Worm (Caenorhabditis elegans) whole organism, early embryonic: ENCODE results near the gene F08C6.18.

Experiments used
- B0310.2 ChIP-seq: sonication (generic microtip); optimal IDR thresholded peaks from 2 replicates; lab custom pipeline; 2016; ENCODE audit warnings: mild to moderate bottlenecking, missing genetic modification characterization, missing compliant biosample characterization
- F13C5.2 ChIP-seq: sonication (generic microtip); optimal IDR thresholded peaks from 2 replicates; lab custom pipeline; 2017; ENCODE audit warnings: mild to moderate bottlenecking, missing genetic modification characterization, inconsistent platforms, missing compliant biosample characterization
- aly-1 ChIP-seq: sonication (generic microtip); optimal IDR thresholded peaks from 2 replicates; lab custom pipeline; 2016; ENCODE audit warnings: missing genetic modification characterization, missing compliant biosample characterization
- ama-1 ChIP-seq: fragments of 150-350 bp; optimal IDR thresholded peaks from 2 replicates; lab custom pipeline; 2014
- ceh-13 ChIP-seq: fragments of 200-800 bp; sonication (Bioruptor generic); optimal IDR thresholded peaks from 2 replicates; lab custom pipeline; 2018; ENCODE audit warnings: mild to moderate bottlenecking, missing genetic modification characterization, missing compliant biosample characterization
- ceh-36 ChIP-seq: sonication (generic microtip); optimal IDR thresholded peaks from 2 replicates; lab custom pipeline; 2016; ENCODE audit warnings: missing genetic modification characterization, inconsistent platforms, missing compliant biosample characterization
- ets-7 ChIP-seq: sonication (generic microtip); optimal IDR thresholded peaks from 2 replicates; lab custom pipeline; 2016; ENCODE audit warnings: missing genotype, missing genetic modification characterization, missing compliant biosample characterization
- flt-1 ChIP-seq: fragments of 200-800 bp; sonication (Bioruptor generic); IDR thresholded peaks from 2 replicates; pipeline ENCODE4 v1.3.6; 2022; ENCODE audit warnings: missing genetic modification characterization, missing compliant biosample characterization
- hmbx-1 ChIP-seq: sonication (generic microtip); optimal IDR thresholded peaks from 2 replicates; lab custom pipeline; 2016; ENCODE audit warnings: mild to moderate bottlenecking, missing genetic modification characterization, missing compliant biosample characterization
- hmg-4 ChIP-seq: fragments of 200-800 bp; sonication (Bioruptor generic); optimal IDR thresholded peaks from 2 replicates; lab custom pipeline; 2018; ENCODE audit warnings: mild to moderate bottlenecking, missing genetic modification characterization, missing compliant biosample characterization
- hnd-1 ChIP-seq: sonication (generic microtip); optimal IDR thresholded peaks from 2 replicates; lab custom pipeline; 2016; ENCODE audit warnings: missing genetic modification characterization, missing compliant biosample characterization
- pes-1 ChIP-seq: fragments of 200-800 bp; sonication (Bioruptor generic); IDR thresholded peaks from 2 replicates; pipeline ENCODE4 v1.3.6; 2022; ENCODE audit warnings: missing genetic modification reagents, missing genetic modification characterization, missing compliant biosample characterization
- scrt-1 ChIP-seq: fragments of 200-800 bp; sonication (Bioruptor generic); IDR thresholded peaks from 2 replicates; pipeline ENCODE4 v1.3.6; 2022; ENCODE audit warnings: missing genetic modification characterization, missing compliant biosample characterization
- sea-1 ChIP-seq: fragments of 200-800 bp; sonication (Bioruptor generic); conservative IDR thresholded peaks from 2 replicates; pipeline ENCODE4 v1.3.6; 2022; ENCODE audit warnings: missing genetic modification characterization, missing compliant biosample characterization
- tbx-11 ChIP-seq: fragments of 200-800 bp; sonication (Bioruptor generic); IDR thresholded peaks from 2 replicates; pipeline ENCODE4 v1.3.6; 2022; ENCODE audit warnings: missing genetic modification characterization, missing compliant biosample characterization
- tbx-37 ChIP-seq: fragments of 200-800 bp; sonication (Bioruptor generic); conservative IDR thresholded peaks from 2 replicates; pipeline ENCODE4 v1.3.6; 2022; ENCODE audit warnings: missing genetic modification reagents, missing genetic modification characterization, missing compliant biosample characterization
- tra-4 ChIP-seq: sonication (generic microtip); optimal IDR thresholded peaks from 2 replicates; lab custom pipeline; 2017; ENCODE audit warnings: missing genetic modification characterization, missing compliant biosample characterization

F08C6.18 gene

ce11 chrX:7536869-7537268 lies 36.6 kb downstream of the F08C6.18 start:
- TF ChIP-seq F13C5.2 (tag; lab: Kevin White, UChicago) (no peak), hnd-1 (no peak), ets-7 (no peak), pes-1 (GFP tag; lab: Robert Waterston, UW) (no peak), hmg-4 (no peak), tbx-11 (GFP tag; lab: Robert Waterston, UW) (no peak), B0310.2 (no peak), aly-1 (tag; lab: Kevin White, UChicago) (no peak), ceh-36 (tag; lab: Kevin White, UChicago) (no peak)

ce11 chrX:7534454-7534853 lies 39.0 kb downstream of the F08C6.18 start:
- TF ChIP-seq F13C5.2 (tag; lab: Kevin White, UChicago) (no peak), hnd-1 (no peak)

ce11 chrX:7532632-7533031 lies 40.8 kb downstream of the F08C6.18 start, which contains the start of gene ceh-14:
Gene ceh-14, minus strand, starts transcription at chrX:7532732.
- no peak for TF ChIP-seq ceh-13 (GFP tag; lab: Kevin White, UChicago)

- TF ChIP-seq aly-1 (tag; lab: Kevin White, UChicago) (no peak), sea-1 (GFP tag; lab: Robert Waterston, UW) (no peak), pes-1 (GFP tag; lab: Robert Waterston, UW) (no peak), B0310.2 (no peak), hmbx-1 (tag; lab: Kevin White, UChicago) (no peak), ceh-36 (tag; lab: Kevin White, UChicago) (no peak), hnd-1 (no peak), ama-1 (lab: Kevin White, UChicago) (no peak), ets-7 (no peak), hmg-4 (no peak), ceh-13 (GFP tag; lab: Kevin White, UChicago) (no peak), tbx-37 (GFP tag; lab: Robert Waterston, UW) (no peak), flt-1 (no peak), scrt-1 (GFP tag; lab: Robert Waterston, UW) (no peak), F13C5.2 (tag; lab: Kevin White, UChicago) (no peak), tbx-11 (GFP tag; lab: Robert Waterston, UW) (no peak), tra-4 (tag; lab: Kevin White, UChicago) (no peak)
Observed at ce11 chrX:7525271-7525670, 48.2 kb downstream of the F08C6.18 start, which contains the start of gene F46C8.3. Gene F46C8.3, plus strand, starts transcription at chrX:7525571.

- TF ChIP-seq tbx-11 (GFP tag; lab: Robert Waterston, UW) = no peak
- TF ChIP-seq tra-4 (tag; lab: Kevin White, UChicago) = no peak
Observed at ce11 chrX:7523799-7524198, 49.6 kb downstream of the F08C6.18 start.
